Worm (Caenorhabditis elegans): ENCODE data around the gene F18G5.6.

ce11 chrX:9300379-9300778 lies 36.2 kb upstream of the F18G5.6 start:
- TF ChIP-seq unc-62 (GFP tag; optimal IDR thresholded peaks at IDR 0.05) (no peak), ama-1 (optimal IDR thresholded peaks at IDR 0.05) (no peak), lin-15B (tag; optimal IDR thresholded peaks at IDR 0.05) (no peak), elt-3 (tag; optimal IDR thresholded peaks at IDR 0.05) (no peak), ceh-82 (tag; optimal IDR thresholded peaks at IDR 0.05) (no peak), tbx-2 (tag; optimal IDR thresholded peaks at IDR 0.05) (no peak), egl-27 (tag; optimal IDR thresholded peaks at IDR 0.05) (no peak)

Measured in whole organism, L3 larva.